Worm (Caenorhabditis elegans) whole organism, early embryonic: ENCODE data around the gene F40E12.1.

Source experiments
- aly-1 ChIP-seq: sonication (generic microtip); optimal IDR thresholded peaks from 2 replicates; lab custom pipeline; 2016; ENCODE audit warnings: missing genetic modification characterization, missing compliant biosample characterization
- ama-1 ChIP-seq: fragments of 150-350 bp; optimal IDR thresholded peaks from 2 replicates; lab custom pipeline; 2014
- flt-1 ChIP-seq: fragments of 200-800 bp; sonication (Bioruptor generic); IDR thresholded peaks from 2 replicates; pipeline ENCODE4 v1.3.6; 2022; ENCODE audit warnings: missing genetic modification characterization, missing compliant biosample characterization
- hmbx-1 ChIP-seq: sonication (generic microtip); optimal IDR thresholded peaks from 2 replicates; lab custom pipeline; 2016; ENCODE audit warnings: mild to moderate bottlenecking, missing genetic modification characterization, missing compliant biosample characterization
- hnd-1 ChIP-seq: sonication (generic microtip); optimal IDR thresholded peaks from 2 replicates; lab custom pipeline; 2016; ENCODE audit warnings: missing genetic modification characterization, missing compliant biosample characterization
- pes-1 ChIP-seq: fragments of 200-800 bp; sonication (Bioruptor generic); IDR thresholded peaks from 2 replicates; pipeline ENCODE4 v1.3.6; 2022; ENCODE audit warnings: missing genetic modification reagents, missing genetic modification characterization, missing compliant biosample characterization
- tbx-37 ChIP-seq: fragments of 200-800 bp; sonication (Bioruptor generic); conservative IDR thresholded peaks from 2 replicates; pipeline ENCODE4 v1.3.6; 2022; ENCODE audit warnings: missing genetic modification reagents, missing genetic modification characterization, missing compliant biosample characterization

DNA sequence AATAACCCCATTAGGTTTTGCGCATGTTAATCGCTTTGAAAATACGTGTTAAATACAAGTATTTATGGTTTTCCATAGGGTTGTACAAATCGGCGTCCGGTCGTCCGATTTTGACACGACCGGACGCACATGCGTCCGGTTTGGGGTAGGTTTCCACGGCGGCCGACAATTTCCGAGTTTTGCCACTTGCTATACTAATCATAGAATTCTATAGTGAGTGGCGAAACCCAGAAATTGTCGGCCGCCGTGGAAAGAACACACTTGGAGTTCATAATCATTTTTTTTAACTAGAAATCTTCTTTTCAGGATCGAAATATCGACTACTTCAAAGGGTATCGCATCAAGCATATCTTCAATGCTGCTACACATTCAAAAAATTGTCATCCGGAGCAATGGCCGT is 17.2 kb downstream of the F40E12.1 start:
- TF ChIP-seq tbx-37 (GFP tag; lab: Robert Waterston, UW) = no peak
- no peak for TF ChIP-seq hmbx-1 (tag; lab: Kevin White, UChicago)
- TF ChIP-seq pes-1 (GFP tag; lab: Robert Waterston, UW) = no peak
- no peak for TF ChIP-seq hnd-1
- no peak for TF ChIP-seq aly-1
- no peak for TF ChIP-seq flt-1
- TF ChIP-seq ama-1 = no peak
